Worm (Caenorhabditis elegans) whole organism, L1 larva: ENCODE measurements around the gene vps-2.

Experiments
- C16A3.4 ChIP-seq: fragments of 150-350 bp; optimal IDR thresholded peaks from 2 replicates; lab custom pipeline; 2014; ENCODE audit warnings: missing biosample characterization, missing genetic modification characterization
- F16B12.6 ChIP-seq: fragments of 150-350 bp; optimal IDR thresholded peaks from 2 replicates; lab custom pipeline; 2014; ENCODE audit warnings: missing biosample characterization, missing genetic modification characterization
- alr-1 ChIP-seq: fragments of 200-800 bp; sonication (Bioruptor generic); optimal IDR thresholded peaks from 2 replicates; lab custom pipeline; 2018; ENCODE audit warnings: borderline replicate concordance, mild to moderate bottlenecking, missing genetic modification characterization, missing compliant biosample characterization
- ama-1 ChIP-seq: fragments of 150-350 bp; optimal IDR thresholded peaks from 2 replicates; lab custom pipeline; 2014
- ceh-8 ChIP-seq: fragments of 200-800 bp; sonication (Bioruptor generic); optimal IDR thresholded peaks from 2 replicates; lab custom pipeline; 2018; ENCODE audit warnings: mild to moderate bottlenecking, missing genetic modification characterization, moderate library complexity, missing compliant biosample characterization
- ceh-82 ChIP-seq, 3 experiments: fragments of 150-350 bp in 1 of 3; sonication (generic microtip) in 2 of 3; optimal IDR thresholded peaks; 2 replicates each; lab custom pipeline; 2014 to 2017; ENCODE audit warnings: missing biosample characterization in 3 of 3, missing genetic modification characterization in 3 of 3
- ceh-90 ChIP-seq: sonication (generic microtip); optimal IDR thresholded peaks from 2 replicates; lab custom pipeline; 2016; ENCODE audit warnings: missing genetic modification characterization, missing compliant biosample characterization
- ces-1 ChIP-seq: fragments of 150-350 bp; optimal IDR thresholded peaks from 2 replicates; lab custom pipeline; 2014; ENCODE audit warnings: missing biosample characterization, missing genetic modification reagents, missing genetic modification characterization
- dpl-1 ChIP-seq, 3 experiments: fragments of 150-350 bp in 2 of 3; sonication (generic microtip) in 1 of 3; optimal IDR thresholded peaks; 2 replicates each; lab custom pipeline; 2014 to 2017; ENCODE audit warnings: missing biosample characterization in 3 of 3, missing genetic modification characterization in 3 of 3, missing genetic modification reagents in 3 of 3
- dsc-1 ChIP-seq: sonication (generic microtip); optimal IDR thresholded peaks from 2 replicates; lab custom pipeline; 2016; ENCODE audit warnings: mild to moderate bottlenecking, missing genetic modification characterization, missing compliant biosample characterization
- efl-1 ChIP-seq, 4 experiments: fragments of 150-350 bp; optimal IDR thresholded peaks in 3 of 4; peaks in 1 of 4; 1 replicate in 1 of 4; 2 replicates in 3 of 4; lab custom pipeline; 2014; ENCODE audit warnings: missing biosample characterization in 2 of 4, missing genetic modification characterization in 2 of 4, missing genetic modification reagents in 2 of 4
- hpl-2 ChIP-seq: fragments of 150-350 bp; optimal IDR thresholded peaks from 2 replicates; lab custom pipeline; 2014; ENCODE audit warnings: missing biosample characterization, missing genetic modification reagents, missing genetic modification characterization
- isw-1 ChIP-seq: fragments of 200-800 bp; sonication (Bioruptor generic); IDR thresholded peaks from 2 replicates; pipeline ENCODE4 v1.3.6; 2022; ENCODE audit warnings: missing genetic modification characterization, missing compliant biosample characterization
- lin-13 ChIP-seq: fragments of 150-350 bp; optimal IDR thresholded peaks from 2 replicates; lab custom pipeline; 2014; ENCODE audit warnings: missing biosample characterization, missing genetic modification reagents, missing genetic modification characterization
- lin-15B ChIP-seq: fragments of 150-350 bp; sonication (generic microtip); optimal IDR thresholded peaks from 3 replicates; lab custom pipeline; 2014; ENCODE audit warnings: missing biosample characterization, missing genetic modification characterization
- lin-35 ChIP-seq, 2 experiments: fragments of 150-350 bp; optimal IDR thresholded peaks; 2 replicates each; lab custom pipeline; 2014; ENCODE audit warnings: missing biosample characterization in 2 of 2, missing genetic modification characterization in 2 of 2, missing genetic modification reagents in 2 of 2
- lin-39 ChIP-seq: fragments of 150-350 bp; optimal IDR thresholded peaks from 2 replicates; lab custom pipeline; 2014; ENCODE audit warnings: missing biosample characterization, missing genetic modification reagents, missing genetic modification characterization
- lsy-2 ChIP-seq, 2 experiments: fragments of 150-350 bp; optimal IDR thresholded peaks; 2 replicates each; lab custom pipeline; 2014; ENCODE audit warnings: missing biosample characterization in 2 of 2, missing genetic modification characterization in 2 of 2
- mdl-1 ChIP-seq, 2 experiments: fragments of 150-350 bp; optimal IDR thresholded peaks; 2 replicates each; lab custom pipeline; 2014 to 2017; ENCODE audit warnings: missing biosample characterization in 2 of 2, missing genetic modification characterization in 2 of 2, inconsistent platforms in 1 of 2
- nhr-19 ChIP-seq: fragments of 200-800 bp; sonication (Bioruptor generic); conservative IDR thresholded peaks from 2 replicates; pipeline ENCODE4 v1.3.6; 2022; ENCODE audit warnings: missing genetic modification characterization, missing compliant biosample characterization
- nhr-20 ChIP-seq: sonication (generic microtip); optimal IDR thresholded peaks from 2 replicates; lab custom pipeline; 2016; ENCODE audit warnings: mild to moderate bottlenecking, missing genetic modification characterization, missing compliant biosample characterization
- nhr-47 ChIP-seq: sonication (generic microtip); optimal IDR thresholded peaks from 2 replicates; lab custom pipeline; 2016; ENCODE audit warnings: mild to moderate bottlenecking, missing genetic modification characterization, moderate library complexity, missing compliant biosample characterization
- nhr-77 ChIP-seq: fragments of 150-350 bp; optimal IDR thresholded peaks from 2 replicates; lab custom pipeline; 2014; ENCODE audit warnings: missing biosample characterization, missing genetic modification characterization
- pag-3 ChIP-seq: sonication (generic microtip); optimal IDR thresholded peaks from 2 replicates; lab custom pipeline; 2017; ENCODE audit warnings: missing genetic modification characterization, mild to moderate bottlenecking, missing compliant biosample characterization, antibody characterized with exemption, borderline replicate concordance; ENCODE audit not compliant: insufficient read depth
- rnt-1 ChIP-seq: sonication (generic microtip); optimal IDR thresholded peaks from 2 replicates; lab custom pipeline; 2016; ENCODE audit warnings: mild to moderate bottlenecking, missing genetic modification characterization, moderate library complexity, missing compliant biosample characterization
- skn-1 ChIP-seq: fragments of 150-350 bp; optimal IDR thresholded peaks from 2 replicates; lab custom pipeline; 2014; ENCODE audit warnings: missing biosample characterization, missing genetic modification characterization
- snpc-4 ChIP-seq: fragments of 150-350 bp; optimal IDR thresholded peaks from 2 replicates; lab custom pipeline; 2014; ENCODE audit warnings: missing biosample characterization, missing genetic modification characterization
- snu-23 ChIP-seq: sonication (generic microtip); optimal IDR thresholded peaks from 2 replicates; lab custom pipeline; 2016; ENCODE audit warnings: missing genetic modification characterization, missing compliant biosample characterization
- sox-4 ChIP-seq: sonication (generic microtip); optimal IDR thresholded peaks from 2 replicates; lab custom pipeline; 2016; ENCODE audit warnings: missing genetic modification characterization, missing compliant biosample characterization
- swsn-7 ChIP-seq: sonication (generic microtip); optimal IDR thresholded peaks from 2 replicates; lab custom pipeline; 2016; ENCODE audit warnings: missing genetic modification characterization, missing compliant biosample characterization
- tbx-2 ChIP-seq: sonication (generic microtip); optimal IDR thresholded peaks from 2 replicates; lab custom pipeline; 2016; ENCODE audit warnings: missing genetic modification characterization, missing compliant biosample characterization
- tlp-1 ChIP-seq: fragments of 150-350 bp; optimal IDR thresholded peaks from 2 replicates; lab custom pipeline; 2014; ENCODE audit warnings: missing biosample characterization, missing genetic modification characterization
- unc-130 ChIP-seq: fragments of 150-350 bp; optimal IDR thresholded peaks from 2 replicates; lab custom pipeline; 2017; ENCODE audit warnings: missing biosample characterization, missing genetic modification characterization, inconsistent platforms
- unc-62 ChIP-seq: fragments of 150-350 bp; optimal IDR thresholded peaks from 2 replicates; lab custom pipeline; 2014; ENCODE audit warnings: missing biosample characterization, missing genetic modification reagents, missing genetic modification characterization
- unc-98 ChIP-seq: fragments of 200-800 bp; sonication (Bioruptor generic); IDR thresholded peaks from 2 replicates; pipeline ENCODE4 v1.3.6; 2022; ENCODE audit warnings: missing genetic modification characterization, missing compliant biosample characterization
- vab-15 ChIP-seq: sonication (generic microtip); optimal IDR thresholded peaks from 2 replicates; lab custom pipeline; 2017; ENCODE audit warnings: missing genotype, mild to moderate bottlenecking, missing genetic modification characterization, missing compliant biosample characterization
- xbp-1 ChIP-seq: sonication (generic microtip); optimal IDR thresholded peaks from 2 replicates; lab custom pipeline; 2016; ENCODE audit warnings: missing genetic modification characterization, missing compliant biosample characterization
- ztf-4 ChIP-seq: fragments of 150-350 bp; optimal IDR thresholded peaks from 2 replicates; lab custom pipeline; 2014; ENCODE audit warnings: missing biosample characterization, missing genetic modification characterization

Gene vps-2

DNA sequence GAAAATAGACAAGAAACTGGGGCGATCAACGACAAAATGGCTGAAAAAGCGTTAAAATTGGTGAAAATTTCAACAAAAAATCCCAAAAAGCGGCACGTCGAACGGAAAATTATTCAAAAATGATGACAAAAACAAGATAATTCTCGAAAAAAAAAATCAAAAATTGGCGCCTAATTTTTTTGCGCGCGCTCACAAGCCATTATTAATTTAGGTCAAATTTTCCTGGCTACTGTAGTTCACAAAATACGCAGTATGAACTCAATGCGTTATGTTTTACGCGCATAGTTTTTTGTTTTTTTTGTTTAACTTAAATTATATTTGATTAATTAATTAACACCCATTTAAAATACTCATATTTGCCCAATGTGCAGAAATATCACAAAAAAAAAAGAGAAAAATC is 28.7 kb downstream of the vps-2 start:
- no peak for TF ChIP-seq tlp-1 (tag; lab: Kevin White, UChicago)
- no peak for TF ChIP-seq pag-3 (tag; lab: Kevin White, UChicago)
- TF ChIP-seq snpc-4 (tag; lab: Kevin White, UChicago): no peak
- TF ChIP-seq unc-98 (GFP tag; lab: Robert Waterston, UW): no peak
- TF ChIP-seq sox-4 (tag; lab: Kevin White, UChicago): no peak
- TF ChIP-seq ceh-90 (tag; lab: Kevin White, UChicago): no peak
- no peak for TF ChIP-seq nhr-47

DNA sequence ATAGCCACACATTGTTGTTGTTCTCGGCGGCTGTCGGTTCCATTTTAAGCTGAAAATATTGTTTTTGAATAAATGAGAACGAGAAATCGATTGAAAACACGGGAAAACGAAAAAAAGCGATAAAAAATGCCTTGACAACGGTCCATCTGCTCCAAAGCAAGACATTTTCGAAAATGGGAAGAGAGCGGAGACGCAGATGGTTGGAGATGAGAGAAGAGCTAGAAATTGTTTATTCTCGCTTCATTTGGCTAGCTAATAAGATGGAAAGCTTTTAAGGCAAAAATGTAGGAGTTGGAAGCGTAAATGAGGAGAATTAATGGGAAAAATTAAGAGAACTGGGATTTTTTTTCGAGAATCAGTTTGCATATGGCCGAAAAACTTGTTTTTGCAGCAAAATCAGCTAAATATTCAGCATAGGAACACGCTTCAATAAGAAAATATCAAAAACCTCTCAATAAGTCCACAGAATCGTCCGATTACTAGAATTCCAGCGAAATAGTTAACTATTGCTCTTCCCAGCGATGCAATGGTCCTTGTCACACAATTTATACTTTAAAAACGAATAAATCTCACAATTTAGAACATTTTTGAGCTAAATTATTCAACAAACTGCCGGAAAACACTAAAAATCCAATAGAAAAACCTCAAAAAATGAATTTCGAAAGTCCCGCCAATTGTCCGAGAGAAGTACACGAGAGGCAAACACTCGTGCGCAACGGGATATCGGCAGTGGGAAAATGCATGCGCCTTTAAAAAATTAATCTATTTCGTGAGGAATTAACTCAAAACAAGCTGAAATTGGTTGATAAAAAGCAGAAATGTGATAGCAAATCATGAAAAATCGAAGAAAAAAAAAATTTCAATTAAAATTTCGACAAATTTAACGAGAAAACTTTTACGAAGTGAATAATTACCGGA is 29.5 kb downstream of the vps-2 start, which contains the start of gene pisy-1:
Gene pisy-1 (minus strand): TSS at position 51 of the 918 bp plus-strand sequence.
- TF ChIP-seq dpl-1 (GFP tag; optimal IDR thresholded peaks at IDR 0.05; lab: Kevin White, UChicago) (peak; percentile 77 to 90 (median 81)), snu-23 (GFP tag; lab: Kevin White, UChicago) (peak; percentile 67), vab-15 (tag; lab: Kevin White, UChicago) (peak; percentile 53), lin-39 (tag; lab: Kevin White, UChicago) (peak; percentile 34), mdl-1 (tag; optimal IDR thresholded peaks at IDR 0.05; lab: Kevin White, UChicago) (peak in 1 of 2 experiments; percentile 52), ztf-4 (no peak), skn-1 (peak; percentile 68), alr-1 (tag; lab: Kevin White, UChicago) (no peak), dsc-1 (tag; lab: Kevin White, UChicago) (peak; percentile 9), lin-13 (GFP tag; lab: Kevin White, UChicago) (peak; percentile 32), unc-130 (tag; lab: Kevin White, UChicago) (peak; percentile 70), isw-1 (GFP tag; lab: Robert Waterston, UW) (peak; percentile 6; the same call in 1 of the 2 replicates), F16B12.6 (tag; lab: Kevin White, UChicago) (peak; percentile 32), ces-1 (GFP tag; lab: Kevin White, UChicago) (no peak), swsn-7 (tag; lab: Kevin White, UChicago) (peak; percentile 21), ama-1 (lab: Kevin White, UChicago) (no peak), nhr-20 (peak; percentile 14), C16A3.4 (peak; percentile 37), lsy-2 (tag; optimal IDR thresholded peaks at IDR 0.05; lab: Kevin White, UChicago) (peak; percentile 55 to 80), nhr-19 (GFP tag; lab: Robert Waterston, UW) (no peak; the same call in 1 of the 2 replicates), ceh-82 (tag; optimal IDR thresholded peaks at IDR 0.05; lab: Kevin White, UChicago) (peak; percentile 27 to 64 (median 38)), lin-35 (GFP tag; optimal IDR thresholded peaks at IDR 0.05; lab: Kevin White, UChicago) (peak; percentile 89 to 94), ceh-8 (no peak), efl-1 (optimal IDR thresholded peaks at IDR 0.05; lab: Kevin White, UChicago) (peak; percentile 65 to 86), efl-1 (GFP tag; optimal IDR thresholded peaks at IDR 0.05 in 1 of 2; lab: Kevin White, UChicago) (peak; percentile 89 to 98), snpc-4 (tag; lab: Kevin White, UChicago) (peak; percentile 53), unc-62 (no peak), xbp-1 (tag; lab: Kevin White, UChicago) (peak; percentile 60), hpl-2 (no peak), pag-3 (tag; lab: Kevin White, UChicago) (no peak), lin-15B (tag; lab: Kevin White, UChicago) (peak; percentile 53), nhr-77 (tag; lab: Kevin White, UChicago) (no peak), rnt-1 (tag; lab: Kevin White, UChicago) (peak; percentile 64), tbx-2 (tag; lab: Kevin White, UChicago) (peak; percentile 45)
- TF ChIP-seq, all 84 proteins: peak for 23
